Worm (Caenorhabditis elegans) whole organism, early embryonic: Measurements from ENCODE around the gene F55C9.11.

Experiments used
- ama-1 ChIP-seq: fragments of 150-350 bp; optimal IDR thresholded peaks from 2 replicates; lab custom pipeline; 2014
- pes-1 ChIP-seq: fragments of 200-800 bp; sonication (Bioruptor generic); IDR thresholded peaks from 2 replicates; pipeline ENCODE4 v1.3.6; 2022; ENCODE audit warnings: missing genetic modification reagents, missing genetic modification characterization, missing compliant biosample characterization

DNA sequence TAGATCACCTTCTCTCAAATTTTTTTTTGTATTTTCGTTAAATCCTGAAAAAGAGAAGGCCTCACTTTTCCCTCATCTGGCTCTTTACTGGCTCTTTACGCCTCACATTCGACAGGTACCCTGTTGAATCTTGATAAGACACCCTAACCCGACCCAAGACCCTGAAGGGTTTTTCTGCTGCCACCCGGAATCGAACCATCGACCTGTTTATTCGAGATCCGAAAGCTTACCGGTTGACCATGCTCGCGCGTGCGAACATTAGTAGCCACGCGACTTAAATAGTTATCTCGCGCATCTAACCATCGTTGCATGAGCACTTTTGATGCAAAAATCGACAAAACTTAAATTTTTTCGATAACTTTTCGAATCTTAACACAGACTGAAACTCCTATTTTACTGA, 45.7 kb upstream of the F55C9.11 start:
- TF ChIP-seq ama-1 (lab: Kevin White, UChicago) (no peak), pes-1 (GFP tag; lab: Robert Waterston, UW) (no peak)
